Worm (Caenorhabditis elegans): ENCODE data around the gene rbm-25.

The rbm-25 gene

DNA sequence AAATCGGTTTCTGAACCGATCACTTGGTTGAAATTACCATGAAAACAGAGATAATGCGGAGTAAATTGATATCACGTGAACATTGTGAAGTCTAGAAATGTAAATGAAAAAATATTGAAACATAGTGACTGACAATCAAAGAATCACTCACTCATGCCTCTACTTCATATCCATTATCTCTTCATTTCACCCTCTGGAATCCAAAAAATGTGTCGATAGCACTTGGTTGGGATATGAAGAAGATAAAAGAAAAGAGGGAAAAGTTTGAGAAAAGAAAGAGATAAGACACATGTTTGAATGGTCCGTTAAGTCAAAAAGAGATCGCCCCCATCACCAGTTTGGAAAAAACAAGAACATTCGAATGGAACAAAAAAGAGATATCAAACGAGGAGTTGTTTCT, 19.7 kb downstream of the rbm-25 start:
- TF ChIP-seq egl-27 (tag; optimal IDR thresholded peaks at IDR 0.05) (no peak), lin-39 (tag; optimal IDR thresholded peaks at IDR 0.05) (no peak), zfp-3 (GFP tag; conservative IDR thresholded peaks at IDR 0.05) (no peak), Y75B8A.6 (GFP tag; IDR thresholded peaks at IDR 0.05) (no peak), ztf-11 (tag; optimal IDR thresholded peaks at IDR 0.05) (no peak), hlh-11 (tag; optimal IDR thresholded peaks at IDR 0.05) (peak; percentile 7), snpc-1.2 (GFP tag; IDR thresholded peaks at IDR 0.05) (no peak), unc-62 (GFP tag; optimal IDR thresholded peaks at IDR 0.05 in 1 of 2) (peak in 1 of 2 experiments; percentile 78), unc-62 (tag; optimal IDR thresholded peaks at IDR 0.05) (no peak), nhr-11 (tag; optimal IDR thresholded peaks at IDR 0.05) (peak; percentile 38), daf-16 (GFP tag; optimal IDR thresholded peaks at IDR 0.05) (peak in 1 of 2 experiments; percentile 14), daf-16 (tag; optimal IDR thresholded peaks at IDR 0.05) (no peak), mxl-3 (GFP tag; optimal IDR thresholded peaks at IDR 0.05) (no peak), ces-1 (GFP tag; optimal IDR thresholded peaks at IDR 0.05) (no peak), F49E8.2 (tag; optimal IDR thresholded peaks at IDR 0.05; ENCODE audit: borderline replicate concordance) (no peak), nhr-25 (tag; optimal IDR thresholded peaks at IDR 0.05; ENCODE audit: borderline replicate concordance, insufficient read depth) (no peak), ZK546.5 (tag; optimal IDR thresholded peaks at IDR 0.05) (no peak)

DNA sequence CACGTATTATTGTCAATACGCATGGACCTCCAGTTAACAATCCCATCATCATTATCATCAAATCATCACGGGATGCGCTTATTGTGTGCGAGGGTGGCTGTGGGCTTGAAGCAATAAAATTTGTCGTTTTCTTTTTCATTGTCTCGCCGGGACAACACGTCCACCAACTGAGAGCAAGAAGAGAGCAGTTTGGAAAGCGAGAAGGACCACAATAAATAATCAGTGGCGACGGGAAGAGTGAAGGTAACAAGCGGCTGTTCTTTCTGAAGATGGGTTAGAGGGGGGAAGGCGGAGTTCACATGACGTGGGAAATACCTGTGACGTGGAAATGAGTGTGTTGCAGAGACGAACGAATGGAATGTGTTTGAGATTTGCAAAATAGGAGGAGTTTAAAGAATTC, 20.8 kb downstream of the rbm-25 start:
- no peak for TF ChIP-seq daf-12 (tag; optimal IDR thresholded peaks at IDR 0.05)
- no peak for TF ChIP-seq sdz-12 (GFP tag; optimal IDR thresholded peaks at IDR 0.05)
- TF ChIP-seq hlh-30 (tag; optimal IDR thresholded peaks at IDR 0.05; ENCODE audit: insufficient read depth) = peak; percentile 21
- no peak for TF ChIP-seq php-3 (GFP tag; IDR thresholded peaks at IDR 0.05)
- TF ChIP-seq daf-8 (GFP tag; IDR thresholded peaks at IDR 0.05) = no peak
- TF ChIP-seq hlh-11 (tag; optimal IDR thresholded peaks at IDR 0.05) = peak; percentile 67
- peak in 1 of 2 experiments; percentile 0 for TF ChIP-seq hif-1 (tag; optimal IDR thresholded peaks at IDR 0.05)
- TF ChIP-seq ceh-28 (tag; optimal IDR thresholded peaks at IDR 0.05) = no peak
- no peak for TF ChIP-seq ztf-7 (tag; optimal IDR thresholded peaks at IDR 0.05)
- no peak for TF ChIP-seq zag-1 (tag; optimal IDR thresholded peaks at IDR 0.05)
- TF ChIP-seq pqm-1 (tag; optimal IDR thresholded peaks at IDR 0.05) = no peak
- no peak for TF ChIP-seq ces-1 (GFP tag; optimal IDR thresholded peaks at IDR 0.05)
- no peak for TF ChIP-seq set-16 (GFP tag; IDR thresholded peaks at IDR 0.05)
- no peak for TF ChIP-seq egl-43 (GFP tag; IDR thresholded peaks at IDR 0.05)
- peak; percentile 82 for TF ChIP-seq nhr-11 (tag; optimal IDR thresholded peaks at IDR 0.05)
- no peak for TF ChIP-seq dmd-6 (GFP tag; IDR thresholded peaks at IDR 0.05)
- TF ChIP-seq aly-2 (tag; optimal IDR thresholded peaks at IDR 0.05) = no peak
- TF ChIP-seq snpc-4 (tag; optimal IDR thresholded peaks at IDR 0.05) = no peak
- TF ChIP-seq aha-1 (tag) = no peak
- TF ChIP-seq nhr-48 (tag; optimal IDR thresholded peaks at IDR 0.05) = no peak
- no peak for TF ChIP-seq ceh-44 (GFP tag; IDR thresholded peaks at IDR 0.05)
- peak in 1 of 2 experiments; percentile 93 for TF ChIP-seq daf-16 (GFP tag; optimal IDR thresholded peaks at IDR 0.05)
- TF ChIP-seq daf-16 (tag; optimal IDR thresholded peaks at IDR 0.05) = no peak
- no peak for TF ChIP-seq lim-7 (GFP tag; IDR thresholded peaks at IDR 0.05)
- no peak for TF ChIP-seq lin-29 (GFP tag; IDR thresholded peaks at IDR 0.05)
- TF ChIP-seq F26F4.8 (GFP tag; conservative IDR thresholded peaks at IDR 0.05) = no peak
- TF ChIP-seq mdt-29 (GFP tag; IDR thresholded peaks at IDR 0.05) = no peak
- TF ChIP-seq hmg-1.1 (GFP tag; IDR thresholded peaks at IDR 0.05) = 0 out of 2 replicates have a peak, but pooled peaks have one; percentile 28
- no peak for TF ChIP-seq unc-62 (GFP tag; optimal IDR thresholded peaks at IDR 0.05 in 1 of 2)
- TF ChIP-seq unc-62 (tag; optimal IDR thresholded peaks at IDR 0.05) = no peak
- TF ChIP-seq D1046.2 (GFP tag; IDR thresholded peaks at IDR 0.05) = no peak
- TF ChIP-seq mes-2 (tag; optimal IDR thresholded peaks at IDR 0.05; ENCODE audit: poor library complexity, severe bottlenecking) = no peak
